Fruit fly (Drosophila melanogaster) S2 (cell line): Measurements from ENCODE around the gene CG14712.

Experiments
- CG8478 ChIP-seq: fragments of >200 bp; optimal IDR thresholded peaks from 2 replicates; lab custom pipeline; 2018
- CTCF ChIP-seq, 2 experiments: fragments of >200 bp; optimal IDR thresholded peaks; 2 replicates each; lab custom pipeline; 2018

- TF ChIP-seq CTCF (optimal IDR thresholded peaks at IDR 0.05; lab: Kevin White, UChicago) (no peak), CG8478 (lab: Kevin White, UChicago) (no peak)
Observed at dm6 chr3R:11628416-11629041, at the start of gene CG14712.
